Worm (Caenorhabditis elegans) whole organism, L4/young adult: ENCODE measurements around the gene F57A8.7.

ENCODE experiments used
- W03F9.2 ChIP-seq: fragments of 150-350 bp; optimal IDR thresholded peaks from 2 replicates; lab custom pipeline; 2014; ENCODE audit warnings: missing biosample characterization, missing genetic modification characterization
- dao-5 ChIP-seq: sonication (generic microtip); optimal IDR thresholded peaks from 2 replicates; lab custom pipeline; 2016; ENCODE audit warnings: missing genotype, missing genetic modification characterization, moderate library complexity, missing compliant biosample characterization
- him-1 ChIP-seq: sonication (generic microtip); optimal IDR thresholded peaks from 2 replicates; lab custom pipeline; 2016; ENCODE audit warnings: missing genotype, missing genetic modification reagents, missing genetic modification characterization, missing compliant biosample characterization

DNA sequence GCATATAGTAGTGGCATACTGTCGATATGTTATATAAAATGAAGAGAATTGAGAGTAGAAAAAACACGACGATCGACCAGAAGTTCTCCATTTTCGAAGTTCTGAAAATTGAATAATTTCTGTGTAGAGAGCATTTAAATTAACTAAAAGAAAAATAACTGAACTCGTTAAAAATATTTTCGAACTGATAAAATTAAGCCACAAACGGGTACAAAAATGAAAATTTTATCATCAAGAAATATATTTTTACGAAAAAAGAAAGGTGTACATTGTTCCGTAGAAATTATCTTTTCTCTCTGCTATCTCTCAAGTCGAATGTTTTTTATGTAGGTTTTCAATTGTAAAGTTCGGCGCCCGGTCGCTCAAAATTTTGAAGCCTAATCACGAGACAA lies 44.6 kb upstream of the F57A8.7 start, which contains the start of gene acl-2:
- TF ChIP-seq him-1 (no peak), dao-5 (tag; lab: Kevin White, UChicago) (no peak), W03F9.2 (tag; lab: Kevin White, UChicago) (no peak)
